Worm (Caenorhabditis elegans) whole organism, young adult: ENCODE data around the gene sec-61.B.

ENCODE experiments used
- B0035.1 ChIP-seq: sonication (generic microtip); optimal IDR thresholded peaks from 2 replicates; lab custom pipeline; 2016; ENCODE audit warnings: missing genetic modification characterization, mild to moderate bottlenecking, missing compliant biosample characterization, missing genotype, missing genetic modification reagents
- B0261.1 ChIP-seq: sonication (generic microtip); optimal IDR thresholded peaks from 2 replicates; lab custom pipeline; 2016; ENCODE audit warnings: mild to moderate bottlenecking, missing genetic modification characterization, moderate library complexity, missing compliant biosample characterization
- B0336.3 ChIP-seq: fragments of 200-800 bp; sonication (Bioruptor generic); IDR thresholded peaks from 2 replicates; pipeline ENCODE4 v1.3.6; 2022; ENCODE audit warnings: missing genetic modification characterization, missing compliant biosample characterization
- C17E4.6 ChIP-seq: fragments of 200-800 bp; sonication (Bioruptor generic); IDR thresholded peaks from 2 replicates; pipeline ENCODE4 v1.3.6; 2022; ENCODE audit warnings: missing genetic modification reagents, missing genetic modification characterization, missing compliant biosample characterization
- D2030.7 ChIP-seq: fragments of 200-800 bp; sonication (Bioruptor generic); IDR thresholded peaks from 2 replicates; pipeline ENCODE4 v1.3.6; 2022; ENCODE audit warnings: missing genetic modification reagents, missing genetic modification characterization, missing compliant biosample characterization
- F33H1.4 ChIP-seq: fragments of 200-800 bp; sonication (Bioruptor generic); IDR thresholded peaks from 2 replicates; pipeline ENCODE4 v1.3.6; 2022; ENCODE audit warnings: missing genetic modification reagents, missing genetic modification characterization, missing compliant biosample characterization
- F49E8.2 ChIP-seq: sonication (generic microtip); optimal IDR thresholded peaks from 3 replicates; lab custom pipeline; 2017; ENCODE audit warnings: missing genetic modification characterization, mild to moderate bottlenecking, missing compliant biosample characterization, antibody characterized with exemption, moderate library complexity; ENCODE audit not compliant: insufficient read depth
- F57A8.1 ChIP-seq: fragments of 200-800 bp; sonication (Bioruptor generic); optimal IDR thresholded peaks from 2 replicates; lab custom pipeline; 2018; ENCODE audit warnings: mild to moderate bottlenecking, missing genetic modification characterization, moderate library complexity, missing compliant biosample characterization
- F57C9.4 ChIP-seq: sonication (generic microtip); optimal IDR thresholded peaks from 2 replicates; lab custom pipeline; 2017; ENCODE audit warnings: mild to moderate bottlenecking, missing genetic modification characterization, missing compliant biosample characterization
- K11D2.4 ChIP-seq: fragments of 200-800 bp; sonication (Bioruptor generic); IDR thresholded peaks from 2 replicates; pipeline ENCODE4 v1.3.6; 2022; ENCODE audit warnings: missing genetic modification reagents, missing genetic modification characterization, missing compliant biosample characterization
- K12H6.12 ChIP-seq: fragments of 200-800 bp; sonication (Bioruptor generic); optimal IDR thresholded peaks from 2 replicates; lab custom pipeline; 2018; ENCODE audit warnings: mild to moderate bottlenecking, missing genetic modification characterization, missing compliant biosample characterization
- T26A5.8 ChIP-seq: sonication (generic microtip); optimal IDR thresholded peaks from 2 replicates; lab custom pipeline; 2016; ENCODE audit warnings: missing genetic modification characterization, missing compliant biosample characterization
- Y53G8AR.9 ChIP-seq: fragments of 200-800 bp; sonication (Bioruptor generic); conservative IDR thresholded peaks from 2 replicates; pipeline ENCODE4 v1.3.6; 2022; ENCODE audit warnings: missing genetic modification reagents, missing genetic modification characterization, missing compliant biosample characterization
- Y56A3A.18 ChIP-seq: fragments of 200-800 bp; sonication (Bioruptor generic); IDR thresholded peaks from 2 replicates; pipeline ENCODE4 v1.3.6; 2022; ENCODE audit warnings: missing genetic modification reagents, missing genetic modification characterization, missing compliant biosample characterization
- ZK185.1 ChIP-seq: sonication (generic microtip); optimal IDR thresholded peaks from 2 replicates; lab custom pipeline; 2016; ENCODE audit warnings: mild to moderate bottlenecking, missing genetic modification characterization, missing compliant biosample characterization; ENCODE audit not compliant: poor library complexity, severe bottlenecking
- aptf-2 ChIP-seq: fragments of 200-800 bp; sonication (Bioruptor generic); conservative IDR thresholded peaks from 2 replicates; pipeline ENCODE4 v1.3.6; 2022; ENCODE audit warnings: missing genetic modification reagents, missing genetic modification characterization, missing compliant biosample characterization
- attf-6 ChIP-seq: fragments of 200-800 bp; sonication (Bioruptor generic); IDR thresholded peaks from 2 replicates; pipeline ENCODE4 v1.3.6; 2022; ENCODE audit warnings: missing genetic modification reagents, missing genetic modification characterization, missing compliant biosample characterization
- bed-1 ChIP-seq: fragments of 200-800 bp; sonication (Bioruptor generic); IDR thresholded peaks from 2 replicates; pipeline ENCODE4 v1.3.6; 2022; ENCODE audit warnings: missing genetic modification reagents, missing genetic modification characterization, missing compliant biosample characterization
- bed-2 ChIP-seq: fragments of 200-800 bp; sonication (Bioruptor generic); IDR thresholded peaks from 2 replicates; pipeline ENCODE4 v1.3.6; 2022; ENCODE audit warnings: missing genetic modification reagents, missing genetic modification characterization, missing compliant biosample characterization
- ceh-40 ChIP-seq: fragments of 200-800 bp; sonication (Bioruptor generic); IDR thresholded peaks from 2 replicates; pipeline ENCODE4 v1.3.6; 2022; ENCODE audit warnings: missing genetic modification characterization, missing compliant biosample characterization
- ceh-58 ChIP-seq: fragments of 200-800 bp; sonication (Bioruptor generic); IDR thresholded peaks from 2 replicates; pipeline ENCODE4 v1.3.6; 2022; ENCODE audit warnings: missing genetic modification characterization, missing compliant biosample characterization
- die-1 ChIP-seq: sonication (generic microtip); optimal IDR thresholded peaks from 2 replicates; lab custom pipeline; 2016; ENCODE audit warnings: missing genotype, mild to moderate bottlenecking, missing genetic modification characterization, missing compliant biosample characterization
- dpl-1 ChIP-seq: fragments of 150-350 bp; optimal IDR thresholded peaks from 2 replicates; lab custom pipeline; 2014; ENCODE audit warnings: missing biosample characterization, missing genetic modification reagents, missing genetic modification characterization
- efl-1 ChIP-seq: fragments of 150-350 bp; optimal IDR thresholded peaks from 2 replicates; lab custom pipeline; 2014; ENCODE audit warnings: missing biosample characterization, missing genetic modification reagents, missing genetic modification characterization
- him-1 ChIP-seq: sonication (generic microtip); optimal IDR thresholded peaks from 2 replicates; lab custom pipeline; 2016; ENCODE audit warnings: missing genotype, missing genetic modification reagents, missing genetic modification characterization, missing compliant biosample characterization
- hlh-12 ChIP-seq: sonication (generic microtip); optimal IDR thresholded peaks from 2 replicates; lab custom pipeline; 2016; ENCODE audit warnings: missing genetic modification characterization, missing compliant biosample characterization
- hmg-1.2 ChIP-seq: fragments of 200-800 bp; sonication (Bioruptor generic); IDR thresholded peaks from 2 replicates; pipeline ENCODE4 v1.3.6; 2022; ENCODE audit warnings: missing genetic modification reagents, missing genetic modification characterization, missing compliant biosample characterization
- hsf-1 ChIP-seq: fragments of 200-800 bp; sonication (Bioruptor generic); IDR thresholded peaks from 2 replicates; pipeline ENCODE4 v1.3.6; 2022; ENCODE audit warnings: missing genetic modification reagents, missing genetic modification characterization, missing compliant biosample characterization
- let-526 ChIP-seq: fragments of 200-800 bp; sonication (Bioruptor generic); IDR thresholded peaks from 2 replicates; pipeline ENCODE4 v1.3.6; 2022; ENCODE audit warnings: missing genetic modification reagents, missing genetic modification characterization, missing compliant biosample characterization
- lin-26 ChIP-seq: fragments of 200-800 bp; sonication (Bioruptor generic); IDR thresholded peaks from 2 replicates; pipeline ENCODE4 v1.3.6; 2022; ENCODE audit warnings: missing genetic modification reagents, missing genetic modification characterization, missing compliant biosample characterization
- lsl-1 ChIP-seq: fragments of 200-800 bp; sonication (Bioruptor generic); optimal IDR thresholded peaks from 2 replicates; lab custom pipeline; 2018; ENCODE audit warnings: mild to moderate bottlenecking, missing genetic modification characterization, moderate library complexity, missing compliant biosample characterization
- madf-10 ChIP-seq: sonication (generic microtip); optimal IDR thresholded peaks from 2 replicates; lab custom pipeline; 2016; ENCODE audit warnings: mild to moderate bottlenecking, missing genetic modification characterization, missing compliant biosample characterization
- mcd-1 ChIP-seq: fragments of 200-800 bp; sonication (Bioruptor generic); IDR thresholded peaks from 2 replicates; pipeline ENCODE4 v1.3.6; 2022; ENCODE audit warnings: missing genetic modification reagents, missing genetic modification characterization, missing compliant biosample characterization
- nfya-2 ChIP-seq: fragments of 200-800 bp; sonication (Bioruptor generic); IDR thresholded peaks from 2 replicates; pipeline ENCODE4 v1.3.6; 2022; ENCODE audit warnings: missing genetic modification reagents, missing genetic modification characterization, missing compliant biosample characterization
- nhr-27 ChIP-seq: fragments of 200-800 bp; sonication (Bioruptor generic); optimal IDR thresholded peaks from 2 replicates; lab custom pipeline; 2018; ENCODE audit warnings: mild to moderate bottlenecking, missing genetic modification characterization, moderate library complexity, missing compliant biosample characterization
- nhr-90 ChIP-seq: sonication (generic microtip); optimal IDR thresholded peaks from 2 replicates; lab custom pipeline; 2016; ENCODE audit warnings: missing genotype, mild to moderate bottlenecking, missing genetic modification characterization, missing compliant biosample characterization
- pbrm-1 ChIP-seq: fragments of 200-800 bp; sonication (Bioruptor generic); IDR thresholded peaks from 2 replicates; pipeline ENCODE4 v1.3.6; 2022; ENCODE audit warnings: missing genetic modification reagents, missing genetic modification characterization, missing compliant biosample characterization
- rec-8 ChIP-seq, 2 experiments: sonication (generic microtip); optimal IDR thresholded peaks; 2 replicates each; lab custom pipeline; 2016; ENCODE audit warnings: mild to moderate bottlenecking in 2 of 2, missing genetic modification characterization in 2 of 2, missing genetic modification reagents in 2 of 2, missing genotype in 2 of 2, missing biosample characterization in 1 of 2, missing compliant biosample characterization in 1 of 2, moderate library complexity in 1 of 2
- repo-1 ChIP-seq: sonication (generic microtip); optimal IDR thresholded peaks from 2 replicates; lab custom pipeline; 2017; ENCODE audit warnings: mild to moderate bottlenecking, missing genetic modification characterization, missing compliant biosample characterization
- sdz-38 ChIP-seq: sonication (generic microtip); optimal IDR thresholded peaks from 2 replicates; lab custom pipeline; 2016; ENCODE audit warnings: missing genotype, missing genetic modification characterization, missing compliant biosample characterization
- snpc-1.1 ChIP-seq: sonication (generic microtip); optimal IDR thresholded peaks from 2 replicates; lab custom pipeline; 2017; ENCODE audit warnings: missing genetic modification characterization, mild to moderate bottlenecking, missing compliant biosample characterization, antibody characterized with exemption, moderate library complexity, missing genotype, missing genetic modification reagents; ENCODE audit not compliant: insufficient read depth
- snpc-4 ChIP-seq, 5 experiments: fragments of 150-350 bp in 1 of 5; sonication (generic microtip) in 4 of 5; optimal IDR thresholded peaks; 2 replicates each; lab custom pipeline; 2014 to 2018; ENCODE audit warnings: missing genetic modification characterization in 5 of 5, missing biosample characterization in 3 of 5, antibody characterized with exemption in 2 of 5, mild to moderate bottlenecking in 2 of 5, missing compliant biosample characterization in 2 of 5, missing genotype in 2 of 5, moderate library complexity in 2 of 5, missing genetic modification reagents in 1 of 5
- somi-1 ChIP-seq: fragments of 200-800 bp; sonication (Bioruptor generic); optimal IDR thresholded peaks from 2 replicates; lab custom pipeline; 2018; ENCODE audit warnings: mild to moderate bottlenecking, missing genetic modification characterization, missing compliant biosample characterization
- unc-62 ChIP-seq: fragments of 150-350 bp; optimal IDR thresholded peaks from 2 replicates; lab custom pipeline; 2014; ENCODE audit warnings: missing biosample characterization, missing genetic modification reagents, missing genetic modification characterization
- ztf-18 ChIP-seq: sonication (generic microtip); optimal IDR thresholded peaks from 2 replicates; lab custom pipeline; 2016; ENCODE audit warnings: missing genotype, mild to moderate bottlenecking, missing genetic modification characterization, missing compliant biosample characterization
- ztf-25 ChIP-seq: fragments of 200-800 bp; sonication (Bioruptor generic); IDR thresholded peaks from 2 replicates; pipeline ENCODE4 v1.3.6; 2022; ENCODE audit warnings: missing genetic modification reagents, missing genetic modification characterization, missing compliant biosample characterization
- ztf-6 ChIP-seq: fragments of 200-800 bp; sonication (Bioruptor generic); IDR thresholded peaks from 2 replicates; pipeline ENCODE4 v1.3.6; 2022; ENCODE audit warnings: missing genetic modification reagents, missing genetic modification characterization, missing compliant biosample characterization

sec-61.B gene

ce11 chrIV:2408437-2408836 lies 20.0 kb upstream of the sec-61.B start:
- 0 out of 2 replicates have a peak, but pooled peaks have one; percentile 14 for TF ChIP-seq attf-6 (GFP tag; lab: Robert Waterston, UW)
- TF ChIP-seq efl-1 (GFP tag; lab: Kevin White, UChicago): peak; percentile 37
- TF ChIP-seq ceh-40 (GFP tag; lab: Robert Waterston, UW): peak; percentile 66; the same call in 1 of the 2 replicates
- TF ChIP-seq nfya-2: no peak
- TF ChIP-seq sdz-38 (tag; lab: Kevin White, UChicago): no peak
- peak; percentile 79 for TF ChIP-seq F49E8.2 (tag; lab: Kevin White, UChicago)
- peak; percentile 94 for TF ChIP-seq him-1
- peak; percentile 92 for TF ChIP-seq B0261.1 (tag; lab: Kevin White, UChicago)
- peak; percentile 58 for TF ChIP-seq B0035.1 (tag; lab: Kevin White, UChicago)
- peak; percentile 89 for TF ChIP-seq lin-26 (GFP tag; lab: Robert Waterston, UW)
- TF ChIP-seq lsl-1: peak; percentile 63
- TF ChIP-seq nhr-27 (tag; lab: Kevin White, UChicago): no peak
- peak; percentile 68; the same call in 1 of the 2 replicates for TF ChIP-seq let-526
- peak; percentile 9 for TF ChIP-seq dpl-1 (GFP tag; lab: Kevin White, UChicago)
- TF ChIP-seq repo-1 (tag; lab: Kevin White, UChicago): peak; percentile 83
- TF ChIP-seq rec-8 (tag; optimal IDR thresholded peaks at IDR 0.05; lab: Kevin White, UChicago): peak; percentile 30 to 55
- TF ChIP-seq snpc-1.1 (tag; lab: Kevin White, UChicago): peak; percentile 44
- TF ChIP-seq hmg-1.2 (GFP tag; lab: Robert Waterston, UW): peak; percentile 71
- TF ChIP-seq K12H6.12 (tag; lab: Kevin White, UChicago): peak; percentile 45
- TF ChIP-seq hlh-12 (tag; lab: Kevin White, UChicago): peak; percentile 67
- peak; percentile 75 for TF ChIP-seq B0336.3
- peak; percentile 24 for TF ChIP-seq T26A5.8 (tag; lab: Kevin White, UChicago)
- TF ChIP-seq ceh-58 (GFP tag; lab: Robert Waterston, UW): no peak
- no peak for TF ChIP-seq F57A8.1
- no peak for TF ChIP-seq bed-1
- no peak for TF ChIP-seq unc-62 (GFP tag; lab: Kevin White, UChicago)
- peak; percentile 66 for TF ChIP-seq F33H1.4 (GFP tag; lab: Robert Waterston, UW)
- TF ChIP-seq ZK185.1 (tag; lab: Kevin White, UChicago): peak; percentile 76
- TF ChIP-seq ztf-6 (GFP tag; lab: Robert Waterston, UW): no peak
- TF ChIP-seq hsf-1 (GFP tag; lab: Robert Waterston, UW): peak; percentile 45; the same call in 1 of the 2 replicates
- TF ChIP-seq madf-10: peak; percentile 84
- 0 out of 2 replicates have a peak, but pooled peaks have one; percentile 83 for TF ChIP-seq ztf-25
- peak; percentile 54 for TF ChIP-seq somi-1 (GFP tag; lab: Kevin White, UChicago)
- TF ChIP-seq ztf-18: peak; percentile 83
- peak; percentile 82 for TF ChIP-seq pbrm-1 (GFP tag; lab: Robert Waterston, UW)
- TF ChIP-seq Y56A3A.18: peak; percentile 94
- TF ChIP-seq aptf-2 (GFP tag; lab: Robert Waterston, UW): 0 out of 2 replicates have a peak, but pooled peaks have one; percentile 38
- peak; percentile 92 for TF ChIP-seq D2030.7 (GFP tag; lab: Robert Waterston, UW)
- no peak for TF ChIP-seq Y53G8AR.9 (GFP tag; lab: Robert Waterston, UW)
- 0 out of 2 replicates have a peak, but pooled peaks have one; percentile 35 for TF ChIP-seq bed-2 (GFP tag; lab: Robert Waterston, UW)
- peak; percentile 87 for TF ChIP-seq mcd-1
- TF ChIP-seq die-1 (tag; lab: Kevin White, UChicago): peak; percentile 83
- peak; percentile 61 for TF ChIP-seq snpc-4 (GFP tag; optimal IDR thresholded peaks at IDR 0.05; lab: Kevin White, UChicago)
- peak; percentile 67 to 82 (median 74) for TF ChIP-seq snpc-4 (tag; optimal IDR thresholded peaks at IDR 0.05; lab: Kevin White, UChicago)
- TF ChIP-seq C17E4.6 (GFP tag; lab: Robert Waterston, UW): 0 out of 2 replicates have a peak, but pooled peaks have one; percentile 30
- no peak for TF ChIP-seq F57C9.4 (tag; lab: Kevin White, UChicago)
- TF ChIP-seq K11D2.4: peak; percentile 64; the same call in 1 of the 2 replicates
- TF ChIP-seq nhr-90: peak; percentile 90
